Fruit fly (Drosophila melanogaster) whole organism, embryonic: ENCODE measurements around the gene CG14511.
A peak's percentile ranks its signal among the peaks of the same experiment; 100 is the strongest.

Source experiments
- B-H2 ChIP-seq: fragments of 200-800 bp; sonication (Bioruptor generic); optimal IDR thresholded peaks from 2 replicates; lab custom pipeline; 2018; ENCODE audit warnings: missing biosample characterization, mild to moderate bottlenecking, missing genetic modification characterization
- CG11456 ChIP-seq: fragments of 200-800 bp; sonication (Bioruptor generic); IDR thresholded peaks from 3 replicates; pipeline ENCODE4 v1.3.6; 2022; ENCODE audit warnings: missing biosample characterization, missing genetic modification characterization
- CG14965 ChIP-seq: fragments of 200-800 bp; sonication (Bioruptor generic); optimal IDR thresholded peaks from 2 replicates; lab custom pipeline; 2016; ENCODE audit warnings: missing biosample characterization, missing genetic modification characterization, borderline replicate concordance
- CG15696 ChIP-seq: fragments of 200-800 bp; sonication (Bioruptor generic); optimal IDR thresholded peaks from 2 replicates; lab custom pipeline; 2019; ENCODE audit warnings: missing biosample characterization, mild to moderate bottlenecking, missing genetic modification characterization, moderate library complexity
- CG17568 ChIP-seq: fragments of 200-800 bp; sonication (Bioruptor generic); optimal IDR thresholded peaks from 2 replicates; lab custom pipeline; 2018; ENCODE audit warnings: missing biosample characterization, mild to moderate bottlenecking, missing genetic modification characterization, moderate library complexity
- CG17802 ChIP-seq: fragments of 200-800 bp; sonication (Bioruptor generic); optimal IDR thresholded peaks from 2 replicates; lab custom pipeline; 2018; ENCODE audit warnings: missing biosample characterization, mild to moderate bottlenecking, missing genetic modification characterization, moderate library complexity
- CG18599 ChIP-seq: fragments of 200-800 bp; sonication (Bioruptor generic); optimal IDR thresholded peaks from 3 replicates; lab custom pipeline; 2017; ENCODE audit warnings: missing biosample characterization, missing genetic modification characterization, mild to moderate bottlenecking, moderate library complexity, missing genetic modification reagents
- CG2202 ChIP-seq: fragments of 200-800 bp; sonication (Bioruptor generic); optimal IDR thresholded peaks from 2 replicates; lab custom pipeline; 2018; ENCODE audit warnings: missing biosample characterization, mild to moderate bottlenecking, missing genetic modification characterization
- CG34376 ChIP-seq: fragments of 200-800 bp; sonication (Bioruptor generic); optimal IDR thresholded peaks from 2 replicates; lab custom pipeline; 2018; ENCODE audit warnings: missing biosample characterization, mild to moderate bottlenecking, missing genetic modification characterization
- CG3726 ChIP-seq: fragments of 200-800 bp; sonication (Bioruptor generic); IDR thresholded peaks from 3 replicates; pipeline ENCODE4, ENCODE4 v1.3.6; 2022; ENCODE audit warnings: missing biosample characterization, missing genetic modification characterization
- CG4730 ChIP-seq: fragments of 200-800 bp; sonication (Bioruptor generic); IDR thresholded peaks from 2 replicates; pipeline ENCODE4 v1.3.6; 2022; ENCODE audit warnings: missing biosample characterization, missing genetic modification characterization
- CG5953 ChIP-seq: fragments of 200-800 bp; sonication (Bioruptor generic); IDR thresholded peaks from 2 replicates; pipeline ENCODE4 v1.3.6; 2022; ENCODE audit warnings: missing biosample characterization, missing genetic modification characterization
- CG6175 ChIP-seq: fragments of 200-800 bp; sonication (Bioruptor generic); IDR thresholded peaks from 3 replicates; pipeline ENCODE4 v1.3.6; 2022; ENCODE audit warnings: missing biosample characterization, missing genetic modification characterization
- CG6854 ChIP-seq: fragments of 200-800 bp; sonication (Bioruptor generic); optimal IDR thresholded peaks from 3 replicates; lab custom pipeline; 2017; ENCODE audit warnings: missing biosample characterization, mild to moderate bottlenecking, missing genetic modification characterization
- CG7271 ChIP-seq: fragments of 200-800 bp; sonication (Bioruptor generic); optimal IDR thresholded peaks from 2 replicates; lab custom pipeline; 2018; ENCODE audit warnings: missing biosample characterization, mild to moderate bottlenecking, missing genetic modification characterization, moderate library complexity
- CG7556 ChIP-seq: fragments of 200-800 bp; sonication (Bioruptor generic); optimal IDR thresholded peaks from 2 replicates; lab custom pipeline; 2017; ENCODE audit warnings: missing biosample characterization, mild to moderate bottlenecking, missing genetic modification characterization
- CG7786 ChIP-seq: fragments of 200-800 bp; sonication (Bioruptor generic); optimal IDR thresholded peaks from 2 replicates; lab custom pipeline; 2016; ENCODE audit warnings: missing biosample characterization, missing genetic modification characterization
- CG8359 ChIP-seq: fragments of 200-800 bp; sonication (Bioruptor generic); optimal IDR thresholded peaks from 2 replicates; lab custom pipeline; 2017; ENCODE audit warnings: missing biosample characterization, mild to moderate bottlenecking, missing genetic modification characterization, borderline replicate concordance
- Chrac-16 ChIP-seq: fragments of 200-800 bp; sonication (Bioruptor generic); optimal IDR thresholded peaks from 3 replicates; lab custom pipeline; 2016; ENCODE audit warnings: missing biosample characterization, missing genetic modification characterization
- Elba2 ChIP-seq: fragments of 200-800 bp; sonication (Bioruptor generic); optimal IDR thresholded peaks from 3 replicates; lab custom pipeline; 2016; ENCODE audit warnings: missing biosample characterization, missing genetic modification characterization
- GATAe ChIP-seq: fragments of 200-800 bp; sonication (Bioruptor generic); conservative IDR thresholded peaks from 2 replicates; pipeline ENCODE4 v1.3.6; 2022; ENCODE audit warnings: missing biosample characterization, missing genetic modification characterization
- H2.0 ChIP-seq: fragments of 200-800 bp; sonication (Bioruptor generic); IDR thresholded peaks from 2 replicates; pipeline ENCODE4 v1.3.6; 2022; ENCODE audit warnings: missing biosample characterization, missing genetic modification characterization
- Hr78 ChIP-seq, 2 experiments: fragments of 200-800 bp in 1 of 2; fragments of >200 bp in 1 of 2; sonication (Bioruptor generic) in 1 of 2; optimal IDR thresholded peaks; 2 replicates each; lab custom pipeline; 2017 to 2019; ENCODE audit warnings: missing biosample characterization in 2 of 2, missing genetic modification characterization in 2 of 2, mild to moderate bottlenecking in 1 of 2, moderate library complexity in 1 of 2
- Neu2 ChIP-seq: fragments of 200-800 bp; sonication (Bioruptor generic); optimal IDR thresholded peaks from 3 replicates; lab custom pipeline; 2016; ENCODE audit warnings: missing biosample characterization, missing genetic modification characterization, borderline replicate concordance
- Nf-YC ChIP-seq: fragments of 200-800 bp; optimal IDR thresholded peaks from 3 replicates; lab custom pipeline; 2019; ENCODE audit warnings: missing biosample characterization, mild to moderate bottlenecking, missing genetic modification characterization, moderate library complexity
- cas ChIP-seq: fragments of 200-800 bp; sonication (Bioruptor generic); IDR thresholded peaks from 2 replicates; pipeline ENCODE4 v1.3.6; 2022; ENCODE audit warnings: missing biosample characterization, missing genetic modification characterization
- chinmo ChIP-seq: fragments of 200-800 bp; sonication (Bioruptor generic); IDR thresholded peaks from 4 replicates; pipeline ENCODE4 v1.3.6; 2022; ENCODE audit warnings: missing biosample characterization, missing genetic modification characterization; ENCODE audit not compliant: partially characterized antibody
- cwo ChIP-seq: fragments of 200-800 bp; sonication (Bioruptor generic); optimal IDR thresholded peaks from 3 replicates; lab custom pipeline; 2017; ENCODE audit warnings: missing biosample characterization, missing genetic modification characterization, mild to moderate bottlenecking, moderate library complexity, missing genetic modification reagents
- dan ChIP-seq: fragments of 200-800 bp; sonication (Bioruptor generic); IDR thresholded peaks from 2 replicates; pipeline ENCODE4 v1.3.6; 2022; ENCODE audit warnings: missing biosample characterization, missing genetic modification characterization
- dmrt99B ChIP-seq: fragments of 200-800 bp; sonication (Bioruptor generic); optimal IDR thresholded peaks from 2 replicates; lab custom pipeline; 2018; ENCODE audit warnings: missing biosample characterization, mild to moderate bottlenecking, missing genetic modification characterization, moderate library complexity
- emc ChIP-seq: fragments of 200-800 bp; sonication (Bioruptor generic); optimal IDR thresholded peaks from 2 replicates; lab custom pipeline; 2016; ENCODE audit warnings: missing biosample characterization, missing genetic modification characterization
- exex ChIP-seq: fragments of 200-800 bp; sonication (Bioruptor generic); optimal IDR thresholded peaks from 4 replicates; lab custom pipeline; 2018; ENCODE audit warnings: missing biosample characterization, mild to moderate bottlenecking, missing genetic modification characterization, moderate library complexity
- grn ChIP-seq: fragments of 200-800 bp; sonication (Bioruptor generic); optimal IDR thresholded peaks from 3 replicates; lab custom pipeline; 2017; ENCODE audit warnings: missing biosample characterization, missing genetic modification characterization
- gt ChIP-seq: fragments of 200-800 bp; sonication (Bioruptor generic); IDR thresholded peaks from 2 replicates; pipeline ENCODE4 v1.3.6; 2022; ENCODE audit warnings: missing biosample characterization, missing genetic modification characterization
- hbn ChIP-seq: fragments of 200-800 bp; sonication (Bioruptor generic); IDR thresholded peaks from 2 replicates; pipeline ENCODE4 v1.3.6; 2022; ENCODE audit warnings: missing biosample characterization, missing genetic modification characterization; ENCODE audit not compliant: partially characterized antibody
- insv ChIP-seq, 2 experiments: fragments of 200-800 bp; sonication (Bioruptor generic); optimal IDR thresholded peaks; 3 replicates each; lab custom pipeline; 2016 to 2018; ENCODE audit warnings: missing biosample characterization in 2 of 2, missing genetic modification characterization in 2 of 2
- lab ChIP-seq: fragments of 200-800 bp; sonication (Bioruptor generic); optimal IDR thresholded peaks from 3 replicates; lab custom pipeline; 2017; ENCODE audit warnings: missing biosample characterization, missing genetic modification characterization, mild to moderate bottlenecking, moderate library complexity, missing genetic modification reagents
- mirr ChIP-seq: fragments of 200-800 bp; sonication (Bioruptor generic); optimal IDR thresholded peaks from 3 replicates; lab custom pipeline; 2018; ENCODE audit warnings: missing biosample characterization, mild to moderate bottlenecking, missing genetic modification characterization
- pho ChIP-seq: fragments of 200-800 bp; sonication (Bioruptor generic); optimal IDR thresholded peaks from 2 replicates; lab custom pipeline; 2016; ENCODE audit warnings: missing biosample characterization, missing genetic modification characterization
- sd ChIP-seq: fragments of 200-800 bp; sonication (Bioruptor generic); optimal IDR thresholded peaks from 3 replicates; lab custom pipeline; 2018; ENCODE audit warnings: missing biosample characterization, mild to moderate bottlenecking, missing genetic modification characterization, moderate library complexity
- sens ChIP-seq: fragments of 200-800 bp; sonication (Bioruptor generic); peaks from one replicate; lab custom pipeline; 2016; ENCODE audit warnings: missing biosample characterization, missing genetic modification characterization
- sim ChIP-seq: fragments of 200-800 bp; sonication (Bioruptor generic); IDR thresholded peaks from 2 replicates; pipeline ENCODE4 v1.3.6; 2022; ENCODE audit warnings: missing biosample characterization, missing genetic modification characterization
- sna ChIP-seq: fragments of 200-800 bp; sonication (Bioruptor generic); IDR thresholded peaks from 2 replicates; pipeline ENCODE4 v1.3.6; 2022; ENCODE audit warnings: missing biosample characterization, missing genetic modification characterization; ENCODE audit not compliant: partially characterized antibody
- stc ChIP-seq: fragments of 200-800 bp; sonication (Bioruptor generic); IDR thresholded peaks from 2 replicates; pipeline ENCODE4 v1.3.6; 2022; ENCODE audit warnings: missing biosample characterization, missing genetic modification characterization
- sug ChIP-seq: fragments of 200-800 bp; optimal IDR thresholded peaks from 2 replicates; lab custom pipeline; 2019; ENCODE audit warnings: missing biosample characterization, mild to moderate bottlenecking, missing genetic modification characterization, moderate library complexity
- vvl ChIP-seq: fragments of 200-800 bp; sonication (Bioruptor generic); IDR thresholded peaks from 2 replicates; pipeline ENCODE4 v1.3.6; 2022; ENCODE audit warnings: missing biosample characterization, missing genetic modification characterization

CG14511 gene

DNA sequence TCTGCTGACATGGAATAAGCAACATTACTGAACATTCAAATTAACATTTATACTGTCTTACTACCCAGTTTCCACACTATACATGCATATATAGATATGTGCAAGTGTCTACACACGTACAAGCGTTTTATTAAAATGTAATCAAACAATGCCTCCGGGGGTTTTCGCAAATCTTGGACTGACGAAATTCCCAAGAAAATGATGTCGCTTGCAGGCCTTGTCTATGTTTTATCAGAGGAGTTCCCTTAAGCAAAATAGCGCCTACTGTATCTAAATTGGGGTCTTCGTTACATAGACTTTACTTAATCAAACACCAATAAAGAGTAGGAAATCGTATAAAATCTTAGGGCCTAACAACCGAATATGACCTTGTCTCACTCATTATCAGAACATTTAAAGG, 12.9 kb upstream of the CG14511 start:
- TF ChIP-seq vvl (0 out of 2 replicates have a peak, but pooled peaks have one; percentile 23), sna (GFP tag; lab: Robert Waterston, UW) (no peak), sens (GFP tag; lab: Kevin White, UChicago) (peak; percentile 7)
- TF ChIP-seq, all 482 proteins: peak for 2

dm6 chr3R:29158721-29159120, 12.0 kb upstream of the CG14511 start:
- TF ChIP-seq CG34376 (GFP tag; lab: Kevin White, UChicago) (peak; percentile 81), CG17802 (no peak), Hr78 (GFP tag; optimal IDR thresholded peaks at IDR 0.05; lab: Kevin White, UChicago) (no peak), CG17568 (GFP tag; lab: Kevin White, UChicago) (no peak), cwo (peak; percentile 95), insv (GFP tag; optimal IDR thresholded peaks at IDR 0.05; lab: Kevin White, UChicago) (no peak), exex (peak; percentile 92), B-H2 (GFP tag; lab: Kevin White, UChicago) (no peak), CG7271 (tag; lab: Kevin White, UChicago) (no peak), chinmo (GFP tag; lab: Robert Waterston, UW) (0 out of 4 replicates have a peak, but pooled peaks have one; percentile 8), mirr (peak; percentile 92), pho (GFP tag; lab: Kevin White, UChicago) (no peak), CG2202 (tag; lab: Kevin White, UChicago) (no peak), sd (tag; lab: Kevin White, UChicago) (peak; percentile 33), grn (GFP tag; lab: Kevin White, UChicago) (peak; percentile 56), sug (peak; percentile 83), CG11456 (no peak), CG3726 (GFP tag; lab: Robert Waterston, UW) (no peak), GATAe (GFP tag; lab: Robert Waterston, UW) (peak; percentile 35; the same call in 1 of the 2 replicates), Chrac-16 (GFP tag; lab: Kevin White, UChicago) (no peak), stc (GFP tag; lab: Robert Waterston, UW) (no peak)

- TF ChIP-seq CG6854 (peak; percentile 72), CG6175 (0 out of 3 replicates have a peak, but pooled peaks have one; percentile 34), CG7556 (GFP tag; lab: Kevin White, UChicago) (peak; percentile 82), gt (no peak), Elba2 (GFP tag; lab: Kevin White, UChicago) (no peak), dmrt99B (tag; lab: Kevin White, UChicago) (peak; percentile 76), hbn (GFP tag; lab: Robert Waterston, UW) (no peak), sim (GFP tag; lab: Robert Waterston, UW) (no peak), cas (GFP tag; lab: Robert Waterston, UW) (no peak), CG4730 (GFP tag; lab: Robert Waterston, UW) (no peak), Nf-YC (tag; lab: Kevin White, UChicago) (peak; percentile 71), CG14965 (GFP tag; lab: Kevin White, UChicago) (no peak), emc (GFP tag; lab: Kevin White, UChicago) (peak; percentile 69), dan (GFP tag; lab: Robert Waterston, UW) (no peak), lab (peak; percentile 84), CG15696 (tag; lab: Kevin White, UChicago) (peak; percentile 77), CG7786 (GFP tag; lab: Kevin White, UChicago) (peak; percentile 80), H2.0 (GFP tag; lab: Robert Waterston, UW) (peak; percentile 36; the same call in 1 of the 2 replicates), Neu2 (GFP tag; lab: Kevin White, UChicago) (peak; percentile 2), CG8359 (GFP tag; lab: Kevin White, UChicago) (peak; percentile 28), CG18599 (GFP tag; lab: Kevin White, UChicago) (peak; percentile 76), CG5953 (GFP tag; lab: Robert Waterston, UW) (peak; percentile 63)
Observed at dm6 chr3R:29157418-29158398, 11.0 kb upstream of the CG14511 start, which contains the start of gene rdog. Gene rdog (plus strand): TSS chr3R:29158122.
